Worm (Caenorhabditis elegans): ENCODE data around the gene K12H6.9.
A peak's percentile ranks its signal among the peaks of the same experiment; 100 is the strongest.

DNA sequence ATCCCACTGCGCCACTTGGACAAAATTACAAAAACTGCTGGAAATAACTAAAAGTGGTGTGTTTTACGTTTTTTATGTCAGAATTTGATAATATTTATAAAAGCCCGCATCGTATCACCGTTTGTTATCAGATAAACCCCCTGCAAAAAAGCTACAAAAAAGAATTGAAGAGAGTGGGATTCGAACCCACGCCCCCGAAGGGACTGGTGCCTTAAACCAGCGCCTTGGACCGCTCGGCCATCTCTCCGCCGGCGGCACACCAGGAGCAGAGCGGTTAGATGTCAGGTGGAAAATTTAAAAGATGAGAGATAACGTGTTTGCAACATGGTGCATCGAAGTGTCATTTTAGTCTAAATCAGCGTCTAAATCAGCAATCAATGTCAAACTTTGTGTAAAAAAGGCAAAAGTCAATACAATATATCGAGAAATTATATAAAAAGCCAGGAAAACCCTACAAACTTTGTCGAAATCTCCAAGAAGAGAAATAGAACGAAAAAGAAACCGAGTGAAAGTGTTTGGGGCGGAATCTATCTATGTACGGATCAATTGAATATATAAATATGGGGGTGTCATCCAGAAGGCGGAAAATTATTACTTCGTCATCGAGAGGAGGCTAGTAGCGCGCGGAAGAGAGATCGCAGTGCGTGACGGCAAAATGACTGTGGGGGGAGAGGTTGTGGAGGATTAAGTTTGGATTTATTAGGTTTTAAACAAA lies 37.3 kb downstream of the K12H6.9 start:
- no peak for TF ChIP-seq nhr-237 (tag; optimal IDR thresholded peaks at IDR 0.05)
- no peak for TF ChIP-seq nhr-12 (tag; optimal IDR thresholded peaks at IDR 0.05)
- no peak for TF ChIP-seq fos-1 (tag; optimal IDR thresholded peaks at IDR 0.05)
- peak; percentile 19 for TF ChIP-seq elt-2 (tag; optimal IDR thresholded peaks at IDR 0.05)
- no peak for TF ChIP-seq eor-1 (tag; optimal IDR thresholded peaks at IDR 0.05)
- TF ChIP-seq pha-4 (tag; optimal IDR thresholded peaks at IDR 0.05): no peak
- no peak for TF ChIP-seq pqm-1 (tag; optimal IDR thresholded peaks at IDR 0.05)
- TF ChIP-seq unc-62 (GFP tag; optimal IDR thresholded peaks at IDR 0.05): no peak
- no peak for TF ChIP-seq nhr-28 (tag; optimal IDR thresholded peaks at IDR 0.05)

Measured in whole organism, L3 larva.